Worm (Caenorhabditis elegans) whole organism, L1 larva: ENCODE data around the gene Y73F8A.23.

Experiments used
- Y116A8C.19 ChIP-seq: sonication (generic microtip); optimal IDR thresholded peaks from 2 replicates; lab custom pipeline; 2016; ENCODE audit warnings: missing compliant biosample characterization, missing genetic modification characterization, borderline replicate concordance
- aly-2 ChIP-seq: fragments of 150-350 bp; optimal IDR thresholded peaks from 2 replicates; lab custom pipeline; 2014; ENCODE audit warnings: missing biosample characterization, missing genetic modification characterization
- ama-1 ChIP-seq: fragments of 150-350 bp; optimal IDR thresholded peaks from 2 replicates; lab custom pipeline; 2014
- ceh-63 ChIP-seq: fragments of 200-800 bp; sonication (Bioruptor generic); optimal IDR thresholded peaks from 2 replicates; lab custom pipeline; 2018; ENCODE audit warnings: mild to moderate bottlenecking, missing genetic modification characterization, missing compliant biosample characterization
- ceh-8 ChIP-seq: fragments of 200-800 bp; sonication (Bioruptor generic); optimal IDR thresholded peaks from 2 replicates; lab custom pipeline; 2018; ENCODE audit warnings: mild to moderate bottlenecking, missing genetic modification characterization, moderate library complexity, missing compliant biosample characterization
- ceh-82 ChIP-seq, 3 experiments: fragments of 150-350 bp in 1 of 3; sonication (generic microtip) in 2 of 3; optimal IDR thresholded peaks; 2 replicates each; lab custom pipeline; 2014 to 2017; ENCODE audit warnings: missing biosample characterization in 3 of 3, missing genetic modification characterization in 3 of 3
- ceh-88 ChIP-seq: fragments of 200-800 bp; sonication (Bioruptor generic); IDR thresholded peaks from 2 replicates; pipeline ENCODE4 v1.3.6; 2022; ENCODE audit warnings: missing genetic modification characterization, missing compliant biosample characterization
- ceh-90 ChIP-seq: sonication (generic microtip); optimal IDR thresholded peaks from 2 replicates; lab custom pipeline; 2016; ENCODE audit warnings: missing genetic modification characterization, missing compliant biosample characterization
- efl-1 ChIP-seq, 4 experiments: fragments of 150-350 bp; optimal IDR thresholded peaks in 3 of 4; peaks in 1 of 4; 1 replicate in 1 of 4; 2 replicates in 3 of 4; lab custom pipeline; 2014; ENCODE audit warnings: missing biosample characterization in 2 of 4, missing genetic modification characterization in 2 of 4, missing genetic modification reagents in 2 of 4
- efl-3 ChIP-seq: fragments of 200-800 bp; sonication (Bioruptor generic); optimal IDR thresholded peaks from 2 replicates; lab custom pipeline; 2018; ENCODE audit warnings: mild to moderate bottlenecking, missing genetic modification characterization, missing compliant biosample characterization
- egl-13 ChIP-seq: sonication (generic microtip); optimal IDR thresholded peaks from 2 replicates; lab custom pipeline; 2016; ENCODE audit warnings: missing genotype, missing genetic modification reagents, missing genetic modification characterization, missing compliant biosample characterization
- egl-27 ChIP-seq, 2 experiments: fragments of 150-350 bp in 1 of 2; sonication (generic microtip); optimal IDR thresholded peaks; 3 replicates each; lab custom pipeline; 2017 to 2018; ENCODE audit warnings: missing biosample characterization in 2 of 2, missing genetic modification characterization in 2 of 2, missing genetic modification reagents in 2 of 2
- elt-2 ChIP-seq: sonication (generic microtip); optimal IDR thresholded peaks from 2 replicates; lab custom pipeline; 2016; ENCODE audit warnings: missing genetic modification characterization, mild to moderate bottlenecking, inconsistent platforms, missing compliant biosample characterization, missing genetic modification reagents
- fkh-8 ChIP-seq: sonication (generic microtip); optimal IDR thresholded peaks from 2 replicates; lab custom pipeline; 2016; ENCODE audit warnings: mild to moderate bottlenecking, missing genetic modification characterization, missing compliant biosample characterization
- fos-1 ChIP-seq: fragments of 150-350 bp; optimal IDR thresholded peaks from 2 replicates; lab custom pipeline; 2014; ENCODE audit warnings: missing biosample characterization, missing genetic modification characterization
- grh-1 ChIP-seq: fragments of 200-800 bp; sonication (Bioruptor generic); IDR thresholded peaks from 2 replicates; pipeline ENCODE4 v1.3.6; 2022; ENCODE audit warnings: missing genetic modification reagents, missing genetic modification characterization, missing compliant biosample characterization
- jun-1 ChIP-seq: fragments of 150-350 bp; optimal IDR thresholded peaks from 2 replicates; lab custom pipeline; 2014; ENCODE audit warnings: missing biosample characterization, missing genetic modification reagents, missing genetic modification characterization
- lin-13 ChIP-seq: fragments of 150-350 bp; optimal IDR thresholded peaks from 2 replicates; lab custom pipeline; 2014; ENCODE audit warnings: missing biosample characterization, missing genetic modification reagents, missing genetic modification characterization
- lin-14 ChIP-seq: fragments of 200-800 bp; sonication (Bioruptor generic); optimal IDR thresholded peaks from 2 replicates; lab custom pipeline; 2018; ENCODE audit warnings: mild to moderate bottlenecking, missing genetic modification characterization, moderate library complexity, missing compliant biosample characterization
- lin-15B ChIP-seq: fragments of 150-350 bp; sonication (generic microtip); optimal IDR thresholded peaks from 3 replicates; lab custom pipeline; 2014; ENCODE audit warnings: missing biosample characterization, missing genetic modification characterization
- lin-35 ChIP-seq, 2 experiments: fragments of 150-350 bp; optimal IDR thresholded peaks; 2 replicates each; lab custom pipeline; 2014; ENCODE audit warnings: missing biosample characterization in 2 of 2, missing genetic modification characterization in 2 of 2, missing genetic modification reagents in 2 of 2
- mdl-1 ChIP-seq, 2 experiments: fragments of 150-350 bp; optimal IDR thresholded peaks; 2 replicates each; lab custom pipeline; 2014 to 2017; ENCODE audit warnings: missing biosample characterization in 2 of 2, missing genetic modification characterization in 2 of 2, inconsistent platforms in 1 of 2
- mep-1 ChIP-seq: fragments of 150-350 bp; optimal IDR thresholded peaks from 2 replicates; lab custom pipeline; 2014; ENCODE audit warnings: missing biosample characterization, missing genetic modification characterization
- nhr-11 ChIP-seq: fragments of 150-350 bp; optimal IDR thresholded peaks from 2 replicates; lab custom pipeline; 2014; ENCODE audit warnings: missing biosample characterization, missing genetic modification characterization
- nhr-19 ChIP-seq: fragments of 200-800 bp; sonication (Bioruptor generic); conservative IDR thresholded peaks from 2 replicates; pipeline ENCODE4 v1.3.6; 2022; ENCODE audit warnings: missing genetic modification characterization, missing compliant biosample characterization
- nhr-20 ChIP-seq: sonication (generic microtip); optimal IDR thresholded peaks from 2 replicates; lab custom pipeline; 2016; ENCODE audit warnings: mild to moderate bottlenecking, missing genetic modification characterization, missing compliant biosample characterization
- nhr-237 ChIP-seq: fragments of 150-350 bp; optimal IDR thresholded peaks from 2 replicates; lab custom pipeline; 2014; ENCODE audit warnings: missing biosample characterization, missing genetic modification characterization
- nhr-47 ChIP-seq: sonication (generic microtip); optimal IDR thresholded peaks from 2 replicates; lab custom pipeline; 2016; ENCODE audit warnings: mild to moderate bottlenecking, missing genetic modification characterization, moderate library complexity, missing compliant biosample characterization
- nhr-76 ChIP-seq: sonication (generic microtip); optimal IDR thresholded peaks from 2 replicates; lab custom pipeline; 2017; ENCODE audit warnings: missing biosample characterization, missing genetic modification characterization
- nhr-77 ChIP-seq: fragments of 150-350 bp; optimal IDR thresholded peaks from 2 replicates; lab custom pipeline; 2014; ENCODE audit warnings: missing biosample characterization, missing genetic modification characterization
- nhr-85 ChIP-seq: sonication (generic microtip); peaks from one replicate; lab custom pipeline; 2016; ENCODE audit warnings: missing genetic modification characterization, inconsistent platforms, missing compliant biosample characterization
- nhr-90 ChIP-seq: sonication (generic microtip); optimal IDR thresholded peaks from 2 replicates; lab custom pipeline; 2016; ENCODE audit warnings: mild to moderate bottlenecking, missing genetic modification characterization, missing compliant biosample characterization; ENCODE audit not compliant: poor library complexity
- pax-3 ChIP-seq: fragments of 200-800 bp; sonication (Bioruptor generic); optimal IDR thresholded peaks from 2 replicates; lab custom pipeline; 2018; ENCODE audit warnings: mild to moderate bottlenecking, missing genetic modification characterization, moderate library complexity, missing compliant biosample characterization
- pqm-1 ChIP-seq: sonication (generic microtip); optimal IDR thresholded peaks from 3 replicates; lab custom pipeline; 2017; ENCODE audit warnings: missing biosample characterization, missing genetic modification characterization
- skn-1 ChIP-seq: fragments of 150-350 bp; optimal IDR thresholded peaks from 2 replicates; lab custom pipeline; 2014; ENCODE audit warnings: missing biosample characterization, missing genetic modification characterization
- snpc-4 ChIP-seq: fragments of 150-350 bp; optimal IDR thresholded peaks from 2 replicates; lab custom pipeline; 2014; ENCODE audit warnings: missing biosample characterization, missing genetic modification characterization
- snu-23 ChIP-seq: sonication (generic microtip); optimal IDR thresholded peaks from 2 replicates; lab custom pipeline; 2016; ENCODE audit warnings: missing genetic modification characterization, missing compliant biosample characterization
- sox-4 ChIP-seq: sonication (generic microtip); optimal IDR thresholded peaks from 2 replicates; lab custom pipeline; 2016; ENCODE audit warnings: missing genetic modification characterization, missing compliant biosample characterization
- swsn-7 ChIP-seq: sonication (generic microtip); optimal IDR thresholded peaks from 2 replicates; lab custom pipeline; 2016; ENCODE audit warnings: missing genetic modification characterization, missing compliant biosample characterization
- unc-62 ChIP-seq: fragments of 150-350 bp; optimal IDR thresholded peaks from 2 replicates; lab custom pipeline; 2014; ENCODE audit warnings: missing biosample characterization, missing genetic modification reagents, missing genetic modification characterization
- unc-98 ChIP-seq: fragments of 200-800 bp; sonication (Bioruptor generic); IDR thresholded peaks from 2 replicates; pipeline ENCODE4 v1.3.6; 2022; ENCODE audit warnings: missing genetic modification characterization, missing compliant biosample characterization
- vab-15 ChIP-seq: sonication (generic microtip); optimal IDR thresholded peaks from 2 replicates; lab custom pipeline; 2017; ENCODE audit warnings: missing genotype, mild to moderate bottlenecking, missing genetic modification characterization, missing compliant biosample characterization
- zag-1 ChIP-seq: fragments of 150-350 bp; optimal IDR thresholded peaks from 2 replicates; lab custom pipeline; 2014; ENCODE audit warnings: missing biosample characterization, missing genetic modification characterization
- zip-4 ChIP-seq: fragments of 200-800 bp; sonication (Bioruptor generic); optimal IDR thresholded peaks from 2 replicates; lab custom pipeline; 2018; ENCODE audit warnings: mild to moderate bottlenecking, missing genetic modification characterization, moderate library complexity, missing compliant biosample characterization
- ztf-11 ChIP-seq, 2 experiments: sonication (generic microtip); optimal IDR thresholded peaks; 2 replicates each; lab custom pipeline; 2016 to 2017; ENCODE audit warnings: missing genetic modification characterization in 2 of 2, missing biosample characterization in 1 of 2, missing compliant biosample characterization in 1 of 2

Gene Y73F8A.23

ce11 chrIV:15444481-15444880, at the start of gene Y73F8A.23:
Gene Y73F8A.23, minus strand, starts transcription at chrIV:15444581.
- TF ChIP-seq aly-2 (tag; lab: Kevin White, UChicago) (no peak), mdl-1 (tag; optimal IDR thresholded peaks at IDR 0.05; lab: Kevin White, UChicago) (no peak), skn-1 (tag; lab: Kevin White, UChicago) (no peak), zip-4 (no peak), sox-4 (no peak), nhr-90 (tag; lab: Kevin White, UChicago) (no peak), fos-1 (tag; lab: Kevin White, UChicago) (no peak), ceh-82 (tag; optimal IDR thresholded peaks at IDR 0.05; lab: Kevin White, UChicago) (no peak), jun-1 (tag; lab: Kevin White, UChicago) (no peak), ceh-8 (GFP tag; lab: Kevin White, UChicago) (no peak), snpc-4 (tag; lab: Kevin White, UChicago) (no peak), mep-1 (tag; lab: Kevin White, UChicago) (no peak), ceh-90 (no peak), fkh-8 (tag; lab: Kevin White, UChicago) (no peak), lin-15B (tag; lab: Kevin White, UChicago) (no peak), efl-3 (GFP tag; lab: Kevin White, UChicago) (no peak), nhr-76 (no peak), Y116A8C.19 (tag; lab: Kevin White, UChicago) (no peak), pqm-1 (no peak), unc-62 (GFP tag; lab: Kevin White, UChicago) (no peak)

ce11 chrIV:15476369-15476768, 32.0 kb upstream of the Y73F8A.23 start:
- TF ChIP-seq pax-3 (no peak), nhr-237 (tag; lab: Kevin White, UChicago) (no peak), ama-1 (no peak), efl-1 (optimal IDR thresholded peaks at IDR 0.05; lab: Kevin White, UChicago) (peak; percentile 21 to 26), efl-1 (GFP tag; optimal IDR thresholded peaks at IDR 0.05 in 1 of 2; lab: Kevin White, UChicago) (peak in 1 of 2 experiments; percentile 95), ceh-88 (no peak), ztf-11 (tag; optimal IDR thresholded peaks at IDR 0.05; lab: Kevin White, UChicago) (no peak), nhr-11 (tag; lab: Kevin White, UChicago) (no peak), grh-1 (GFP tag; lab: Robert Waterston, UW) (0 out of 2 replicates have a peak, but pooled peaks have one; percentile 12), efl-3 (GFP tag; lab: Kevin White, UChicago) (no peak), nhr-85 (peak; percentile 56), unc-98 (GFP tag; lab: Robert Waterston, UW) (no peak), nhr-77 (tag; lab: Kevin White, UChicago) (peak; percentile 23), nhr-47 (tag; lab: Kevin White, UChicago) (peak; percentile 52), ceh-63 (GFP tag; lab: Kevin White, UChicago) (no peak), ceh-82 (tag; optimal IDR thresholded peaks at IDR 0.05; lab: Kevin White, UChicago) (no peak), snu-23 (no peak), mep-1 (tag; lab: Kevin White, UChicago) (peak; percentile 28), vab-15 (tag; lab: Kevin White, UChicago) (no peak), unc-62 (GFP tag; lab: Kevin White, UChicago) (no peak), nhr-20 (tag; lab: Kevin White, UChicago) (no peak), nhr-90 (tag; lab: Kevin White, UChicago) (peak; percentile 60), egl-27 (tag; optimal IDR thresholded peaks at IDR 0.05; lab: Kevin White, UChicago) (no peak), nhr-19 (peak; percentile 48; the same call in 1 of the 2 replicates), egl-13 (tag; lab: Kevin White, UChicago) (no peak), swsn-7 (tag; lab: Kevin White, UChicago) (peak; percentile 23)

- TF ChIP-seq lin-13, result no peak
- no peak for TF ChIP-seq zag-1
- TF ChIP-seq lin-14 (GFP tag; lab: Kevin White, UChicago), result no peak
- TF ChIP-seq lin-35 (GFP tag; optimal IDR thresholded peaks at IDR 0.05; lab: Kevin White, UChicago), result no peak
- TF ChIP-seq nhr-77 (tag; lab: Kevin White, UChicago), result no peak
- no peak for TF ChIP-seq lin-15B (tag; lab: Kevin White, UChicago)
- no peak for TF ChIP-seq efl-3 (GFP tag; lab: Kevin White, UChicago)
- TF ChIP-seq nhr-19, result no peak
- TF ChIP-seq elt-2 (tag; lab: Kevin White, UChicago), result no peak
- TF ChIP-seq vab-15 (tag; lab: Kevin White, UChicago), result no peak
- TF ChIP-seq sox-4, result no peak
- no peak for TF ChIP-seq nhr-47 (tag; lab: Kevin White, UChicago)
- TF ChIP-seq egl-13 (tag; lab: Kevin White, UChicago), result no peak
These were observed 31.4 kb upstream of the Y73F8A.23 start for ce11 chrIV:15475829-15476228.
